Fruit fly (Drosophila melanogaster): ENCODE results near the gene porin.

- TF ChIP-seq pan (optimal IDR thresholded peaks at IDR 0.05) (no peak), Dll (optimal IDR thresholded peaks at IDR 0.05) (no peak), EcR (GFP tag; optimal IDR thresholded peaks at IDR 0.05) (no peak), psq (optimal IDR thresholded peaks at IDR 0.05) (no peak), CG8478 (optimal IDR thresholded peaks at IDR 0.05) (no peak)
These were observed 7.7 kb upstream of the porin start, which contains the start of the genes aurB and Stam for dm6 chr2L:10858064-10859047.
